Worm (Caenorhabditis elegans) whole organism, L4/young adult: ENCODE data around the gene clec-226.

ENCODE experiments used
- dao-5 ChIP-seq: sonication (generic microtip); optimal IDR thresholded peaks from 2 replicates; lab custom pipeline; 2016; ENCODE audit warnings: missing genotype, missing genetic modification characterization, moderate library complexity, missing compliant biosample characterization
- him-1 ChIP-seq: sonication (generic microtip); optimal IDR thresholded peaks from 2 replicates; lab custom pipeline; 2016; ENCODE audit warnings: missing genotype, missing genetic modification reagents, missing genetic modification characterization, missing compliant biosample characterization

ce11 chrV:13916196-13916595 lies 30.6 kb upstream of the clec-226 start, which contains the start of gene str-252:
- no peak for TF ChIP-seq dao-5
- TF ChIP-seq him-1 (tag; lab: Kevin White, UChicago): no peak
